Worm (Caenorhabditis elegans) whole organism, L1 larva: ENCODE data around the gene Y6G8.6.

Experiments
- C16A3.4 ChIP-seq: fragments of 150-350 bp; optimal IDR thresholded peaks from 2 replicates; lab custom pipeline; 2014; ENCODE audit warnings: missing biosample characterization, missing genetic modification characterization
- C34B4.2 ChIP-seq: sonication (generic microtip); optimal IDR thresholded peaks from 2 replicates; lab custom pipeline; 2017; ENCODE audit warnings: mild to moderate bottlenecking, missing genetic modification characterization, missing compliant biosample characterization
- F16B12.6 ChIP-seq: fragments of 150-350 bp; optimal IDR thresholded peaks from 2 replicates; lab custom pipeline; 2014; ENCODE audit warnings: missing biosample characterization, missing genetic modification characterization
- aha-1 ChIP-seq: fragments of 150-350 bp; optimal IDR thresholded peaks from 2 replicates; lab custom pipeline; 2014; ENCODE audit warnings: missing biosample characterization, missing genetic modification characterization
- ama-1 ChIP-seq: fragments of 150-350 bp; optimal IDR thresholded peaks from 2 replicates; lab custom pipeline; 2014
- blmp-1 ChIP-seq: fragments of 150-350 bp; optimal IDR thresholded peaks from 2 replicates; lab custom pipeline; 2014; ENCODE audit warnings: missing biosample characterization, missing genetic modification characterization
- ceh-8 ChIP-seq: fragments of 200-800 bp; sonication (Bioruptor generic); optimal IDR thresholded peaks from 2 replicates; lab custom pipeline; 2018; ENCODE audit warnings: mild to moderate bottlenecking, missing genetic modification characterization, moderate library complexity, missing compliant biosample characterization
- ceh-90 ChIP-seq: sonication (generic microtip); optimal IDR thresholded peaks from 2 replicates; lab custom pipeline; 2016; ENCODE audit warnings: missing genetic modification characterization, missing compliant biosample characterization
- ces-1 ChIP-seq: fragments of 150-350 bp; optimal IDR thresholded peaks from 2 replicates; lab custom pipeline; 2014; ENCODE audit warnings: missing biosample characterization, missing genetic modification reagents, missing genetic modification characterization
- dpl-1 ChIP-seq, 3 experiments: fragments of 150-350 bp in 2 of 3; sonication (generic microtip) in 1 of 3; optimal IDR thresholded peaks; 2 replicates each; lab custom pipeline; 2014 to 2017; ENCODE audit warnings: missing biosample characterization in 3 of 3, missing genetic modification characterization in 3 of 3, missing genetic modification reagents in 3 of 3
- dsc-1 ChIP-seq: sonication (generic microtip); optimal IDR thresholded peaks from 2 replicates; lab custom pipeline; 2016; ENCODE audit warnings: mild to moderate bottlenecking, missing genetic modification characterization, missing compliant biosample characterization
- egl-13 ChIP-seq: sonication (generic microtip); optimal IDR thresholded peaks from 2 replicates; lab custom pipeline; 2016; ENCODE audit warnings: missing genotype, missing genetic modification reagents, missing genetic modification characterization, missing compliant biosample characterization
- fkh-4 ChIP-seq: sonication (generic microtip); optimal IDR thresholded peaks from 2 replicates; lab custom pipeline; 2016; ENCODE audit warnings: missing compliant biosample characterization, missing genetic modification characterization, borderline replicate concordance
- fos-1 ChIP-seq: fragments of 150-350 bp; optimal IDR thresholded peaks from 2 replicates; lab custom pipeline; 2014; ENCODE audit warnings: missing biosample characterization, missing genetic modification characterization
- grh-1 ChIP-seq: fragments of 200-800 bp; sonication (Bioruptor generic); IDR thresholded peaks from 2 replicates; pipeline ENCODE4 v1.3.6; 2022; ENCODE audit warnings: missing genetic modification reagents, missing genetic modification characterization, missing compliant biosample characterization
- hlh-4 ChIP-seq: sonication (generic microtip); optimal IDR thresholded peaks from 2 replicates; lab custom pipeline; 2016; ENCODE audit warnings: mild to moderate bottlenecking, missing genetic modification characterization, missing compliant biosample characterization
- hpl-2 ChIP-seq: fragments of 150-350 bp; optimal IDR thresholded peaks from 2 replicates; lab custom pipeline; 2014; ENCODE audit warnings: missing biosample characterization, missing genetic modification reagents, missing genetic modification characterization
- isw-1 ChIP-seq: fragments of 200-800 bp; sonication (Bioruptor generic); IDR thresholded peaks from 2 replicates; pipeline ENCODE4 v1.3.6; 2022; ENCODE audit warnings: missing genetic modification characterization, missing compliant biosample characterization
- jun-1 ChIP-seq: fragments of 150-350 bp; optimal IDR thresholded peaks from 2 replicates; lab custom pipeline; 2014; ENCODE audit warnings: missing biosample characterization, missing genetic modification reagents, missing genetic modification characterization
- lin-15B ChIP-seq: fragments of 150-350 bp; sonication (generic microtip); optimal IDR thresholded peaks from 3 replicates; lab custom pipeline; 2014; ENCODE audit warnings: missing biosample characterization, missing genetic modification characterization
- lin-39 ChIP-seq: fragments of 150-350 bp; optimal IDR thresholded peaks from 2 replicates; lab custom pipeline; 2014; ENCODE audit warnings: missing biosample characterization, missing genetic modification reagents, missing genetic modification characterization
- mab-9 ChIP-seq: fragments of 200-800 bp; sonication (Bioruptor generic); IDR thresholded peaks from 2 replicates; pipeline ENCODE4 v1.3.6; 2022; ENCODE audit warnings: missing genetic modification reagents, missing genetic modification characterization, missing compliant biosample characterization
- nhr-20 ChIP-seq: sonication (generic microtip); optimal IDR thresholded peaks from 2 replicates; lab custom pipeline; 2016; ENCODE audit warnings: mild to moderate bottlenecking, missing genetic modification characterization, missing compliant biosample characterization
- nhr-28 ChIP-seq: fragments of 150-350 bp; optimal IDR thresholded peaks from 2 replicates; lab custom pipeline; 2014; ENCODE audit warnings: missing biosample characterization, missing genetic modification characterization
- nhr-77 ChIP-seq: fragments of 150-350 bp; optimal IDR thresholded peaks from 2 replicates; lab custom pipeline; 2014; ENCODE audit warnings: missing biosample characterization, missing genetic modification characterization
- nhr-85 ChIP-seq: sonication (generic microtip); peaks from one replicate; lab custom pipeline; 2016; ENCODE audit warnings: missing genetic modification characterization, inconsistent platforms, missing compliant biosample characterization
- pax-3 ChIP-seq: fragments of 200-800 bp; sonication (Bioruptor generic); optimal IDR thresholded peaks from 2 replicates; lab custom pipeline; 2018; ENCODE audit warnings: mild to moderate bottlenecking, missing genetic modification characterization, moderate library complexity, missing compliant biosample characterization
- pqm-1 ChIP-seq: sonication (generic microtip); optimal IDR thresholded peaks from 3 replicates; lab custom pipeline; 2017; ENCODE audit warnings: missing biosample characterization, missing genetic modification characterization
- snpc-4 ChIP-seq: fragments of 150-350 bp; optimal IDR thresholded peaks from 2 replicates; lab custom pipeline; 2014; ENCODE audit warnings: missing biosample characterization, missing genetic modification characterization
- sox-4 ChIP-seq: sonication (generic microtip); optimal IDR thresholded peaks from 2 replicates; lab custom pipeline; 2016; ENCODE audit warnings: missing genetic modification characterization, missing compliant biosample characterization
- sptf-1 ChIP-seq: fragments of 150-350 bp; optimal IDR thresholded peaks from 2 replicates; lab custom pipeline; 2014; ENCODE audit warnings: missing biosample characterization, missing genetic modification characterization
- sup-37 ChIP-seq: fragments of 200-800 bp; sonication (Bioruptor generic); optimal IDR thresholded peaks from 2 replicates; lab custom pipeline; 2018; ENCODE audit warnings: mild to moderate bottlenecking, missing genetic modification characterization, missing compliant biosample characterization
- tlp-1 ChIP-seq: fragments of 150-350 bp; optimal IDR thresholded peaks from 2 replicates; lab custom pipeline; 2014; ENCODE audit warnings: missing biosample characterization, missing genetic modification characterization
- unc-130 ChIP-seq: fragments of 150-350 bp; optimal IDR thresholded peaks from 2 replicates; lab custom pipeline; 2017; ENCODE audit warnings: missing biosample characterization, missing genetic modification characterization, inconsistent platforms
- unc-30 ChIP-seq: sonication (generic microtip); optimal IDR thresholded peaks from 2 replicates; lab custom pipeline; 2017; ENCODE audit warnings: missing biosample characterization, missing genetic modification characterization
- unc-62 ChIP-seq: fragments of 150-350 bp; optimal IDR thresholded peaks from 2 replicates; lab custom pipeline; 2014; ENCODE audit warnings: missing biosample characterization, missing genetic modification reagents, missing genetic modification characterization
- xbp-1 ChIP-seq: sonication (generic microtip); optimal IDR thresholded peaks from 2 replicates; lab custom pipeline; 2016; ENCODE audit warnings: missing genetic modification characterization, missing compliant biosample characterization
- zag-1 ChIP-seq: fragments of 150-350 bp; optimal IDR thresholded peaks from 2 replicates; lab custom pipeline; 2014; ENCODE audit warnings: missing biosample characterization, missing genetic modification characterization
- ztf-4 ChIP-seq: fragments of 150-350 bp; optimal IDR thresholded peaks from 2 replicates; lab custom pipeline; 2014; ENCODE audit warnings: missing biosample characterization, missing genetic modification characterization

The Y6G8.6 gene

DNA sequence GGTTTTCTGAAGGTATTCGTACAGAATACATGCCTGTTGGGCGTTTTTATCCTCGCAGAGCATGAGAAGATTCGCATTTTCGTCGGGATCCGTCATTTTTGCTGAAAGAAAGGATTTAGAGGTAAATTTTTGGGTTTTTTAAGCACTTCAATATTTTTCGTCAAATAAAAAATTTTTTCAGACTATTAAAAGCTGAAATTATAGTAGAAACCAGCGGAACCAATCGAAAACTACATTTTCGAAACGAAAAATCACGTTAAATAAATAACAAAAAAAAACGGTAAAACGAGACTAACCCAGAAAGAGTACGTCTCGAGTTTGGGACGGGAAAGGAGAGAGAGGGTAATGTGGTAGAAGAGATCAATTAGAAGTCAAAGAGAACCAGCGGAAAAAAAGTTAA lies 33.7 kb upstream of the Y6G8.6 start, which contains the start of gene fbxa-192:
Gene fbxa-192, minus strand, starts transcription at position 101 of the 400 bp plus-strand sequence.
- no peak for TF ChIP-seq nhr-20
- TF ChIP-seq fos-1 (tag; lab: Kevin White, UChicago): no peak
- no peak for TF ChIP-seq unc-30 (tag; lab: Kevin White, UChicago)
- TF ChIP-seq sox-4 (tag; lab: Kevin White, UChicago): no peak
- TF ChIP-seq C34B4.2 (tag; lab: Kevin White, UChicago): no peak
- no peak for TF ChIP-seq ztf-4 (tag; lab: Kevin White, UChicago)
- TF ChIP-seq snpc-4 (tag; lab: Kevin White, UChicago): no peak
- no peak for TF ChIP-seq aha-1
- TF ChIP-seq jun-1 (tag; lab: Kevin White, UChicago): no peak
- no peak for TF ChIP-seq sup-37 (GFP tag; lab: Kevin White, UChicago)
- no peak for TF ChIP-seq nhr-77
- TF ChIP-seq F16B12.6: no peak
- no peak for TF ChIP-seq fkh-4 (tag; lab: Kevin White, UChicago)
- TF ChIP-seq, all 84 proteins: peak for 0

DNA sequence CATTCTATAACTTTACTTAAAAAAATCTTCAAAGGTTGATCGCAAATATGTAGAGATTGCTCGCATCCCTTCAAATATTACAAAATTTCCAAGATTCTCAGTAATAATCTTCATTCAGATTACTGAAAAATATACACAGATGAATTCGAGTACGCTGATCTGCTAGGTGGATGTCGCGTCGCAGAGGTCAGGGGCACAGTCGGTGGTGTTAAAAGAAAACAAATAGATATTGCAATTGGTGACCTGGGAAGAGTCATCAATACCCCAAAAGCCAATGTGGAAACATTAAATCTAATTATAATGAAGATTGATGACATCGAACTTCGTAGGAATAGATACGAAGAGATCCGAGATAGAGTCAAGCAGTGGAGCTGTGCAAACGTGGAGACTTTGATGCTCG lies 11.9 kb upstream of the Y6G8.6 start, which contains the start of gene F57G4.10:
Gene F57G4.10, plus strand, starts transcription at position 301 of the 400 bp plus-strand sequence.
- no peak for TF ChIP-seq grh-1 (GFP tag; lab: Robert Waterston, UW)
- TF ChIP-seq sup-37 (GFP tag; lab: Kevin White, UChicago): no peak
- no peak for TF ChIP-seq C16A3.4 (tag; lab: Kevin White, UChicago)
- no peak for TF ChIP-seq nhr-77
- TF ChIP-seq egl-13 (tag; lab: Kevin White, UChicago): no peak
- TF ChIP-seq sptf-1 (tag; lab: Kevin White, UChicago): no peak
- no peak for TF ChIP-seq snpc-4 (tag; lab: Kevin White, UChicago)
- TF ChIP-seq nhr-28: no peak
- no peak for TF ChIP-seq ceh-8 (GFP tag; lab: Kevin White, UChicago)
- no peak for TF ChIP-seq nhr-85 (tag; lab: Kevin White, UChicago)
- no peak for TF ChIP-seq dpl-1 (GFP tag; optimal IDR thresholded peaks at IDR 0.05; lab: Kevin White, UChicago)
- no peak for TF ChIP-seq hlh-4 (tag; lab: Kevin White, UChicago)
- TF ChIP-seq unc-62 (GFP tag; lab: Kevin White, UChicago): no peak
- TF ChIP-seq blmp-1 (tag; lab: Kevin White, UChicago): no peak
- no peak for TF ChIP-seq sox-4 (tag; lab: Kevin White, UChicago)
- TF ChIP-seq unc-130 (tag; lab: Kevin White, UChicago): no peak
- TF ChIP-seq dsc-1: no peak

DNA sequence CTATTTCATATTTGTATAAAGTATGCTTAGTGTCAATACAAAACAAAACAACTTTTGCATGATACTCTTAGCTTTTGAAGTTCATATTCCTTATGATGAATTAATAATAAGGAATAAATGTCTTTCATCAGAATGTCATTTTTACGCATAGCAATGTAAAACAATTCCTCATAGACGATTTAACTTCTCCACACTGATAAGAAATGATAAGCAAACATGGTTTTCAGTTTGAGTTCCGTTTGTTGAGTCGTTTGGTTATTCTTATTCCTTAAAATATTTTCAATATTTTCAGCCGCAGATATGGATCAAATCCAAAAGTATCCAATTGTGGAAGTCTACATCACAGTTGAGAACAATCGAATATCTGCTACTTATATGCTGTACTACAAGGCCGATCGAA lies 8.2 kb upstream of the Y6G8.6 start, which contains the start of gene F57G4.11:
Gene F57G4.11, plus strand, starts transcription at position 301 of the 400 bp plus-strand sequence.
- TF ChIP-seq pax-3: no peak
- no peak for TF ChIP-seq lin-15B
- no peak for TF ChIP-seq sox-4 (tag; lab: Kevin White, UChicago)
- no peak for TF ChIP-seq pqm-1 (tag; lab: Kevin White, UChicago)

DNA sequence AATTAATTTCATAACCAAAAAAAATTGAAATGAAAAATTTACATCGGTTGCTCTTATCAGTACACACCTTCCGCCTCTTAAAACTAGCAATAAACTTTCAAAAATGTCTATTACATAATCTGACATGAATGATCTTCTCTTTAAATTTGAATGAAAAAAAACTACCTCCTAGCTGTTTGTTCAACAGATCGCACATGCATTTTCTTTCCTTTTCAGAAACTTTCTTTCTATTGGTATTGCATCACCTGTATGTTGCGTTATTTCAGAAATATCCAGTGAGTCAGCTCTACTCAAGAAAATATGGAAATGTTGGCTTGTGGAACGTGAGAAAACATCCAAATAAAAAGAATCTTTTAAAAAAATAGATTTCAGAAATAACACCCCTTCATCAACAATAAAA lies 6.5 kb upstream of the Y6G8.6 start, which contains the start of gene F57G4.1:
Gene F57G4.1, plus strand, starts transcription at position 301 of the 400 bp plus-strand sequence.
- TF ChIP-seq unc-130 (tag; lab: Kevin White, UChicago) (no peak), tlp-1 (tag; lab: Kevin White, UChicago) (no peak), zag-1 (tag; lab: Kevin White, UChicago) (no peak), jun-1 (tag; lab: Kevin White, UChicago) (no peak), ama-1 (no peak), lin-39 (tag; lab: Kevin White, UChicago) (no peak), ces-1 (GFP tag; lab: Kevin White, UChicago) (no peak), aha-1 (no peak), xbp-1 (tag; lab: Kevin White, UChicago) (no peak), ceh-90 (no peak), hpl-2 (no peak), mab-9 (no peak), grh-1 (GFP tag; lab: Robert Waterston, UW) (no peak), isw-1 (no peak)
